Fruit fly (Drosophila melanogaster) whole organism, embryonic: ENCODE measurements around the gene tai.

Experiments used
- Atf6 ChIP-seq: fragments of 200-800 bp; sonication (Bioruptor generic); IDR thresholded peaks from 2 replicates; pipeline ENCODE4 v1.3.6; 2022; ENCODE audit warnings: missing biosample characterization, missing genetic modification characterization
- CG6254 ChIP-seq: fragments of 200-800 bp; sonication (Bioruptor generic); optimal IDR thresholded peaks from 3 replicates; lab custom pipeline; 2017; ENCODE audit warnings: mild to moderate bottlenecking, missing biosample characterization, missing genetic modification reagents, missing genetic modification characterization
- D19B ChIP-seq: fragments of 200-800 bp; sonication (Bioruptor generic); optimal IDR thresholded peaks from 2 replicates; lab custom pipeline; 2017; ENCODE audit warnings: missing biosample characterization, mild to moderate bottlenecking, missing genetic modification characterization
- HLH3B ChIP-seq: fragments of 200-800 bp; sonication (Bioruptor generic); IDR thresholded peaks from 2 replicates; pipeline ENCODE4 v1.3.6; 2022; ENCODE audit warnings: missing biosample characterization, missing genetic modification characterization
- dimm ChIP-seq: fragments of 200-800 bp; sonication (Bioruptor generic); IDR thresholded peaks from 2 replicates; pipeline ENCODE4 v1.3.6; 2022; ENCODE audit warnings: missing biosample characterization, missing genetic modification characterization
- trem ChIP-seq: fragments of 200-800 bp; optimal IDR thresholded peaks from 3 replicates; lab custom pipeline; 2019; ENCODE audit warnings: missing biosample characterization, mild to moderate bottlenecking, missing genetic modification characterization, moderate library complexity

DNA sequence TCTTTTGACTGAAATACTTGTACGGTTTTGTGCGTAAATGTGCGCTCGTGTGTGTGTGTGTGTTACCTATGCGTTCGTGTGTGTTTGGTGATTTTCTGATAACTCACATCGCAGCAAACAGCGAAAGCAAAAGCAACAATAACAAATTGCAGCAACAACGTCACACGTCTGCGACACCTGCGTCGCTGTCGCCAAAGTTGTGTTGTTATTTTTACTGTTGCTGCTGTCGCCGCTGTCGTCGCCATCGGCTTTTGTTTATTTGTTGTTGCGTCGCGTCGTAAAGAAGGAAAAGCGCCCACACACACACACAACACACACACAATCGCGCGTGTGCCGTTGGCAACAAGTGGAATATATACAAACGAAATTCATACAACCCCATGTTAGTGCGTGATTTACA is 423 bp downstream of the tai start:
- TF ChIP-seq D19B (GFP tag; lab: Kevin White, UChicago) (no peak), dimm (GFP tag; lab: Robert Waterston, UW) (no peak), Atf6 (no peak), CG6254 (GFP tag; lab: Kevin White, UChicago) (no peak), HLH3B (GFP tag; lab: Robert Waterston, UW) (no peak), trem (tag; lab: Kevin White, UChicago) (no peak)
